Fruit fly (Drosophila melanogaster): ENCODE data around the gene Wnt4.

Gene Wnt4

DNA sequence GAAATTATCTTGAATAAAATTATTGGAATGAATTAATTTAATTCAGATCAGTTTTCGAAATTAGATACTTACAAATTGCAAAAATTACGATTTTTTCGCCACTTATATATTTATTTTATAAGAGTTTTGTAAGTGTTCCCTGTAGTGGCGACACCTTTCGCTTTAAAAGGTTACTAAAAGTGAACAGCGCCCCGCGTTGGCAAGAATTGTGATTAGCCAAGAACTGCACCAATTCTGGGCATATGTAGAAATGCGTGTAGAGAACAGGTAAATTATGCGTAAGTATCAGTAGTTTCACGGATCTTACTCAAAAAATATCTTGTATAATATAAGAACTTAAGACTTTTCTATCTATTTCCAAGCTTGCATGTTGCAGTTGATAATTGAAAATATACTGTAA is 4.5 kb upstream of the Wnt4 start (continued):
- TF ChIP-seq CG1832 (GFP tag; optimal IDR thresholded peaks at IDR 0.05) (no peak), CG16815 (GFP tag; optimal IDR thresholded peaks at IDR 0.05) (peak; percentile 51), Jarid2 (GFP tag; optimal IDR thresholded peaks at IDR 0.05) (peak; percentile 75), inv (GFP tag; IDR thresholded peaks at IDR 0.05; ENCODE audit: partially characterized antibody) (peak; percentile 33; the same call in 1 of the 2 replicates), Ets97D (GFP tag; optimal IDR thresholded peaks at IDR 0.05) (peak; percentile 43), shn (GFP tag; optimal IDR thresholded peaks at IDR 0.05) (peak; percentile 9), dan (GFP tag; IDR thresholded peaks at IDR 0.05) (no peak), CG4328 (GFP tag; optimal IDR thresholded peaks at IDR 0.05) (no peak), Eip74EF (GFP tag; optimal IDR thresholded peaks at IDR 0.05) (no peak), CG11085 (GFP tag; IDR thresholded peaks at IDR 0.05) (peak; percentile 76), bigmax (GFP tag; optimal IDR thresholded peaks at IDR 0.05) (no peak), Atf3 (GFP tag; optimal IDR thresholded peaks at IDR 0.05) (peak; percentile 59), CG7963 (GFP tag; IDR thresholded peaks at IDR 0.05; ENCODE audit: partially characterized antibody) (no peak), Dad (GFP tag; optimal IDR thresholded peaks at IDR 0.05) (peak; percentile 56), zen2 (GFP tag; IDR thresholded peaks at IDR 0.05; ENCODE audit: partially characterized antibody) (no peak), esg (GFP tag; conservative IDR thresholded peaks at IDR 0.05) (peak; percentile 27; the same call in 1 of the 2 replicates), crc (GFP tag; optimal IDR thresholded peaks at IDR 0.05) (no peak), ham (GFP tag; IDR thresholded peaks at IDR 0.05) (no peak), knrl (GFP tag; IDR thresholded peaks at IDR 0.05; ENCODE audit: partially characterized antibody) (peak; percentile 64; the same call in 1 of the 3 replicates), CG32532 (GFP tag; IDR thresholded peaks at IDR 0.05) (peak; percentile 82), CG17912 (GFP tag; optimal IDR thresholded peaks at IDR 0.05) (peak; percentile 44), CG11695 (GFP tag; IDR thresholded peaks at IDR 0.05) (no peak), Dll (GFP tag; IDR thresholded peaks at IDR 0.05; ENCODE audit: partially characterized antibody) (no peak), schlank (tag; optimal IDR thresholded peaks at IDR 0.05) (no peak), Atf-2 (GFP tag; optimal IDR thresholded peaks at IDR 0.05) (peak; percentile 44), CG6654 (GFP tag; optimal IDR thresholded peaks at IDR 0.05) (no peak), fd64A (GFP tag; optimal IDR thresholded peaks at IDR 0.05) (no peak), ab (GFP tag; optimal IDR thresholded peaks at IDR 0.05) (no peak), CG16813 (GFP tag; IDR thresholded peaks at IDR 0.05; ENCODE audit: partially characterized antibody) (peak; percentile 64), NfI (GFP tag; optimal IDR thresholded peaks at IDR 0.05) (peak; percentile 66), tin (GFP tag; optimal IDR thresholded peaks at IDR 0.05) (peak; percentile 57), tx (GFP tag; optimal IDR thresholded peaks at IDR 0.05) (no peak), Sry-β (GFP tag; optimal IDR thresholded peaks at IDR 0.05) (no peak), CG11398 (GFP tag; optimal IDR thresholded peaks at IDR 0.05) (no peak), Spps (tag; optimal IDR thresholded peaks at IDR 0.05) (no peak), CG6272 (GFP tag; IDR thresholded peaks at IDR 0.05) (peak; percentile 62), CG14441 (GFP tag; IDR thresholded peaks at IDR 0.05) (peak; percentile 57), jigr1 (GFP tag; IDR thresholded peaks at IDR 0.05) (no peak), CG4360 (GFP tag; IDR thresholded peaks at IDR 0.05) (no peak), CG12219 (GFP tag; optimal IDR thresholded peaks at IDR 0.05) (no peak), CG14965 (GFP tag; optimal IDR thresholded peaks at IDR 0.05; ENCODE audit: borderline replicate concordance) (no peak), ftz-f1 (GFP tag; optimal IDR thresholded peaks at IDR 0.05) (no peak), dimm (GFP tag; IDR thresholded peaks at IDR 0.05) (no peak), pfk (GFP tag; optimal IDR thresholded peaks at IDR 0.05) (no peak), Fer1 (GFP tag; optimal IDR thresholded peaks at IDR 0.05) (peak; percentile 18), pnt (GFP tag; optimal IDR thresholded peaks at IDR 0.05) (peak; percentile 74), peb (GFP tag; IDR thresholded peaks at IDR 0.05) (0 out of 2 replicates have a peak, but pooled peaks have one; percentile 39), PHDP (tag; optimal IDR thresholded peaks at IDR 0.05) (peak; percentile 60), Mrtf (GFP tag; IDR thresholded peaks at IDR 0.05) (peak; percentile 67; the same call in 2 of the 3 replicates), CG3407 (GFP tag; optimal IDR thresholded peaks at IDR 0.05) (no peak), grau (tag; optimal IDR thresholded peaks at IDR 0.05) (peak; percentile 66)

Measured in whole organism, embryonic.